Worm (Caenorhabditis elegans) whole organism, L2 larva: ENCODE data around the gene F28C6.10.

ENCODE experiments used
- C34F6.9 ChIP-seq: fragments of 150-350 bp; optimal IDR thresholded peaks from 2 replicates; lab custom pipeline; 2014; ENCODE audit warnings: missing biosample characterization, missing genetic modification characterization
- F13H6.1 ChIP-seq: sonication (generic microtip); optimal IDR thresholded peaks from 2 replicates; lab custom pipeline; 2016; ENCODE audit warnings: missing genetic modification characterization, missing compliant biosample characterization
- R02D3.7 ChIP-seq: fragments of 150-350 bp; optimal IDR thresholded peaks from 2 replicates; lab custom pipeline; 2014; ENCODE audit warnings: missing biosample characterization, missing genetic modification characterization
- ZK546.5 ChIP-seq: sonication (generic microtip); optimal IDR thresholded peaks from 2 replicates; lab custom pipeline; 2017; ENCODE audit warnings: missing biosample characterization, missing genetic modification characterization
- alr-1 ChIP-seq: fragments of 150-350 bp; optimal IDR thresholded peaks from 2 replicates; lab custom pipeline; 2014; ENCODE audit warnings: missing biosample characterization, missing genetic modification characterization
- aly-2 ChIP-seq: fragments of 150-350 bp; optimal IDR thresholded peaks from 2 replicates; lab custom pipeline; 2014; ENCODE audit warnings: missing biosample characterization, missing genetic modification characterization
- blmp-1 ChIP-seq: sonication (generic microtip); optimal IDR thresholded peaks from 2 replicates; lab custom pipeline; 2017; ENCODE audit warnings: missing genetic modification characterization, mild to moderate bottlenecking, missing compliant biosample characterization, antibody characterized with exemption, moderate library complexity; ENCODE audit not compliant: insufficient read depth
- ceh-16 ChIP-seq: fragments of 150-350 bp; optimal IDR thresholded peaks from 2 replicates; lab custom pipeline; 2014; ENCODE audit warnings: missing biosample characterization, missing genetic modification characterization
- ceh-82 ChIP-seq: fragments of 150-350 bp; optimal IDR thresholded peaks from 2 replicates; lab custom pipeline; 2014; ENCODE audit warnings: missing biosample characterization, missing genetic modification characterization
- crh-2 ChIP-seq: sonication (generic microtip); optimal IDR thresholded peaks from 2 replicates; lab custom pipeline; 2017; ENCODE audit warnings: missing biosample characterization, missing genetic modification characterization
- dmd-4 ChIP-seq: sonication (generic microtip); optimal IDR thresholded peaks from 2 replicates; lab custom pipeline; 2017; ENCODE audit warnings: missing biosample characterization, missing genetic modification characterization
- egl-27 ChIP-seq: sonication (generic microtip); optimal IDR thresholded peaks from 3 replicates; lab custom pipeline; 2017; ENCODE audit warnings: missing biosample characterization, missing genetic modification reagents, missing genetic modification characterization
- elt-3 ChIP-seq: sonication (generic microtip); optimal IDR thresholded peaks from 2 replicates; lab custom pipeline; 2017; ENCODE audit warnings: missing biosample characterization, missing genetic modification characterization
- fos-1 ChIP-seq: fragments of 150-350 bp; optimal IDR thresholded peaks from 2 replicates; lab custom pipeline; 2014; ENCODE audit warnings: missing biosample characterization, missing genetic modification characterization
- lin-11 ChIP-seq: fragments of 150-350 bp; sonication (generic microtip); optimal IDR thresholded peaks from 2 replicates; lab custom pipeline; 2014; ENCODE audit warnings: missing biosample characterization, missing genetic modification characterization, inconsistent platforms, mixed read lengths
- lin-13 ChIP-seq: fragments of 150-350 bp; optimal IDR thresholded peaks from 2 replicates; lab custom pipeline; 2014; ENCODE audit warnings: missing biosample characterization, missing genetic modification reagents, missing genetic modification characterization
- lin-39 ChIP-seq: fragments of 150-350 bp; optimal IDR thresholded peaks from 2 replicates; lab custom pipeline; 2014; ENCODE audit warnings: missing biosample characterization, missing genetic modification reagents, missing genetic modification characterization
- lsy-2 ChIP-seq, 2 experiments: fragments of 150-350 bp in 1 of 2; sonication (generic microtip) in 1 of 2; optimal IDR thresholded peaks; 2 replicates each; lab custom pipeline; 2014 to 2017; ENCODE audit warnings: missing biosample characterization in 2 of 2, missing genetic modification characterization in 2 of 2
- mbf-1 ChIP-seq: sonication (generic microtip); optimal IDR thresholded peaks from 2 replicates; lab custom pipeline; 2017; ENCODE audit warnings: missing biosample characterization, missing genetic modification characterization
- mdl-1 ChIP-seq, 2 experiments: fragments of 150-350 bp in 1 of 2; sonication (generic microtip) in 1 of 2; optimal IDR thresholded peaks; 2 replicates each; lab custom pipeline; 2017; ENCODE audit warnings: missing biosample characterization in 2 of 2, missing genetic modification characterization in 2 of 2
- nhr-10 ChIP-seq: sonication (generic microtip); optimal IDR thresholded peaks from 2 replicates; lab custom pipeline; 2017; ENCODE audit warnings: missing biosample characterization, missing genetic modification characterization
- nhr-11 ChIP-seq: fragments of 150-350 bp; optimal IDR thresholded peaks from 2 replicates; lab custom pipeline; 2014; ENCODE audit warnings: missing biosample characterization, missing genetic modification characterization
- nhr-129 ChIP-seq: fragments of 150-350 bp; optimal IDR thresholded peaks from 2 replicates; lab custom pipeline; 2014; ENCODE audit warnings: missing biosample characterization, missing genetic modification characterization
- nhr-21 ChIP-seq: fragments of 150-350 bp; optimal IDR thresholded peaks from 2 replicates; lab custom pipeline; 2014; ENCODE audit warnings: missing biosample characterization, missing genetic modification characterization
- nhr-237 ChIP-seq: fragments of 150-350 bp; optimal IDR thresholded peaks from 2 replicates; lab custom pipeline; 2014; ENCODE audit warnings: missing biosample characterization, missing genetic modification characterization
- nhr-25 ChIP-seq: fragments of 150-350 bp; sonication (generic microtip); optimal IDR thresholded peaks from 3 replicates; lab custom pipeline; 2014; ENCODE audit warnings: missing biosample characterization, missing genetic modification characterization
- nhr-6 ChIP-seq: fragments of 150-350 bp; optimal IDR thresholded peaks from 2 replicates; lab custom pipeline; 2014; ENCODE audit warnings: missing biosample characterization, missing genetic modification characterization
- nhr-77 ChIP-seq: fragments of 150-350 bp; optimal IDR thresholded peaks from 2 replicates; lab custom pipeline; 2014; ENCODE audit warnings: missing biosample characterization, missing genetic modification characterization
- peb-1 ChIP-seq: fragments of 150-350 bp; optimal IDR thresholded peaks from 2 replicates; lab custom pipeline; 2014; ENCODE audit warnings: missing biosample characterization, missing genetic modification characterization
- sma-3 ChIP-seq: sonication (generic microtip); optimal IDR thresholded peaks from 2 replicates; lab custom pipeline; 2016; ENCODE audit warnings: missing genetic modification reagents, missing genetic modification characterization, missing compliant biosample characterization
- sma-9 ChIP-seq, 2 experiments: fragments of 150-350 bp in 1 of 2; sonication (generic microtip) in 1 of 2; optimal IDR thresholded peaks; 2 replicates each; lab custom pipeline; 2014 to 2016; ENCODE audit warnings: missing genetic modification characterization in 2 of 2, mild to moderate bottlenecking in 1 of 2, missing biosample characterization in 1 of 2, missing compliant biosample characterization in 1 of 2, missing genetic modification reagents in 1 of 2, moderate library complexity in 1 of 2
- unc-39 ChIP-seq: fragments of 150-350 bp; optimal IDR thresholded peaks from 2 replicates; lab custom pipeline; 2014; ENCODE audit warnings: missing biosample characterization, missing genetic modification characterization
- unc-55 ChIP-seq: fragments of 150-350 bp; sonication (generic microtip); optimal IDR thresholded peaks from 3 replicates; lab custom pipeline; 2014; ENCODE audit warnings: missing biosample characterization, missing genetic modification reagents, missing genetic modification characterization
- zag-1 ChIP-seq: fragments of 150-350 bp; optimal IDR thresholded peaks from 2 replicates; lab custom pipeline; 2014; ENCODE audit warnings: missing biosample characterization, missing genetic modification characterization
- ztf-1 ChIP-seq: fragments of 200-800 bp; sonication (Bioruptor generic); conservative IDR thresholded peaks from 2 replicates; pipeline ENCODE4 v1.3.6; 2022; ENCODE audit warnings: missing genetic modification characterization, missing compliant biosample characterization
- ztf-11 ChIP-seq: sonication (generic microtip); optimal IDR thresholded peaks from 2 replicates; lab custom pipeline; 2017; ENCODE audit warnings: missing biosample characterization, missing genetic modification characterization
- ztf-4 ChIP-seq: fragments of 150-350 bp; optimal IDR thresholded peaks from 2 replicates; lab custom pipeline; 2014; ENCODE audit warnings: missing biosample characterization, missing genetic modification characterization

F28C6.10 gene

ce11 chrII:8606549-8606948 lies 1.2 kb upstream of the F28C6.10 start, which contains the start of gene F28C6.8:
Gene F28C6.8 (plus strand): TSS chrII:8606849.
- no peak for TF ChIP-seq nhr-25 (tag; lab: Kevin White, UChicago)
- no peak for TF ChIP-seq F13H6.1 (tag; lab: Kevin White, UChicago)
- TF ChIP-seq lin-13 (GFP tag; lab: Kevin White, UChicago), result no peak
- no peak for TF ChIP-seq peb-1
- no peak for TF ChIP-seq ZK546.5 (tag; lab: Kevin White, UChicago)
- no peak for TF ChIP-seq nhr-21 (tag; lab: Kevin White, UChicago)
- no peak for TF ChIP-seq elt-3 (tag; lab: Kevin White, UChicago)
- TF ChIP-seq nhr-6, result no peak
- TF ChIP-seq lin-39 (tag; lab: Kevin White, UChicago), result no peak
- no peak for TF ChIP-seq lin-11 (tag; lab: Kevin White, UChicago)
- no peak for TF ChIP-seq unc-39 (tag; lab: Kevin White, UChicago)
- no peak for TF ChIP-seq blmp-1
- TF ChIP-seq lsy-2 (tag; optimal IDR thresholded peaks at IDR 0.05; lab: Kevin White, UChicago), result no peak
- no peak for TF ChIP-seq fos-1 (tag; lab: Kevin White, UChicago)
- no peak for TF ChIP-seq ceh-82
- TF ChIP-seq nhr-237 (tag; lab: Kevin White, UChicago), result no peak

DNA sequence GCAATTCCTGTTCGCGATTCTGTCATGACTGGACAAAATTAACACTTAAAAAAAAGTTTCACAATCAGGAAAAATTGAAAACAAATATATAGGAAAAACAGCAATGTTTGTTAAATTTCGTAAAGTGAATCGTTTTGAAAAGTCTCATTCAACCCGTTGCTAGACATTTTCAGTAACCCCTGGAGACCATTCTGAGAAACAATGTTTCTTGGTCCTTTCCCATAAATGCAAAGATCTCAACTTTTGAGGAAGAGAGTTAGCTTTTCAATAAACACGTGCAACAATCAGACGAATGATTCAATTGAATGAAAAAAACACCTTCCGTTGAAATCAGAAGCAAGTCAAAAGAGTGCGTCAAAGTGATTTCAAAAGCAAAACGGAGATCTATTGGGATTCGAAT lies 2.3 kb downstream of the F28C6.10 start, which contains the start of gene F28C6.9:
F28C6.9 (minus strand) TSS at position 101 of the 400 bp plus-strand sequence.
- TF ChIP-seq fos-1 (tag; lab: Kevin White, UChicago) (no peak), nhr-77 (no peak), ztf-4 (tag; lab: Kevin White, UChicago) (no peak), nhr-129 (tag; lab: Kevin White, UChicago) (no peak), zag-1 (tag; lab: Kevin White, UChicago) (no peak), mdl-1 (tag; optimal IDR thresholded peaks at IDR 0.05; lab: Kevin White, UChicago) (no peak), alr-1 (no peak), nhr-6 (no peak), unc-55 (GFP tag; lab: Kevin White, UChicago) (no peak), lsy-2 (tag; optimal IDR thresholded peaks at IDR 0.05; lab: Kevin White, UChicago) (no peak), ztf-1 (no peak), lin-11 (tag; lab: Kevin White, UChicago) (no peak), blmp-1 (no peak), nhr-10 (tag; lab: Kevin White, UChicago) (no peak)

DNA sequence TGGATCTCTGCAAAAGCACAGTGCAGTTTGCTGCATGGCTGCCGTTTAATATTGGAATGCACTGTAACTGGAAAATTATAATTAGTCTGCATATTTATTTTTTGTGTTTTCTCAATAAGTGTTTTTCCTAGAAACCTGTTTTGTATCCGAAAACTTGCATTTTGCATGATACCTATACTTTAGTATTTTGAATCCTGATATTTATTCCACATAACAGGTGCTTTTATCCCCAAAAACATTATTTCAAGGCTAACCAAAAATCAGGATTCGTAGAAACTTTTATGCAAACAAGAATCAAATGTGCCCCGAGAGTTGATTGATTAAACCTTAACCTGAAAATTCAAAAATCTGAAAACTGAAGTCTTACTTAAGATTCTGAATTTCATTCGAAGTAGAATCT lies 2.8 kb downstream of the F28C6.10 start:
- TF ChIP-seq fos-1 (tag; lab: Kevin White, UChicago) (no peak), ceh-16 (no peak), sma-9 (GFP tag; optimal IDR thresholded peaks at IDR 0.05; lab: Kevin White, UChicago) (no peak), sma-9 (tag; optimal IDR thresholded peaks at IDR 0.05; lab: Kevin White, UChicago) (no peak), unc-55 (GFP tag; lab: Kevin White, UChicago) (no peak), dmd-4 (tag; lab: Kevin White, UChicago) (no peak), nhr-6 (no peak), lsy-2 (tag; optimal IDR thresholded peaks at IDR 0.05; lab: Kevin White, UChicago) (no peak), nhr-11 (tag; lab: Kevin White, UChicago) (no peak), R02D3.7 (tag; lab: Kevin White, UChicago) (no peak), crh-2 (tag; lab: Kevin White, UChicago) (no peak), ztf-11 (tag; lab: Kevin White, UChicago) (no peak), ceh-82 (no peak), nhr-10 (tag; lab: Kevin White, UChicago) (no peak), sma-3 (GFP tag; lab: Kevin White, UChicago) (no peak), C34F6.9 (tag; lab: Kevin White, UChicago) (no peak), egl-27 (no peak), F13H6.1 (tag; lab: Kevin White, UChicago) (no peak), ZK546.5 (tag; lab: Kevin White, UChicago) (no peak), lin-39 (tag; lab: Kevin White, UChicago) (no peak)

- TF ChIP-seq lin-13 (GFP tag; lab: Kevin White, UChicago) (no peak), nhr-77 (no peak), aly-2 (no peak), F13H6.1 (tag; lab: Kevin White, UChicago) (no peak), peb-1 (no peak), blmp-1 (no peak), unc-39 (tag; lab: Kevin White, UChicago) (no peak), mbf-1 (tag; lab: Kevin White, UChicago) (no peak), nhr-10 (tag; lab: Kevin White, UChicago) (no peak), ceh-82 (no peak), nhr-21 (tag; lab: Kevin White, UChicago) (no peak), egl-27 (no peak)
These were observed 3.6 kb downstream of the F28C6.10 start for ce11 chrII:8611330-8611729.
